Worm (Caenorhabditis elegans): Measurements from ENCODE around the gene F11E6.10.

DNA sequence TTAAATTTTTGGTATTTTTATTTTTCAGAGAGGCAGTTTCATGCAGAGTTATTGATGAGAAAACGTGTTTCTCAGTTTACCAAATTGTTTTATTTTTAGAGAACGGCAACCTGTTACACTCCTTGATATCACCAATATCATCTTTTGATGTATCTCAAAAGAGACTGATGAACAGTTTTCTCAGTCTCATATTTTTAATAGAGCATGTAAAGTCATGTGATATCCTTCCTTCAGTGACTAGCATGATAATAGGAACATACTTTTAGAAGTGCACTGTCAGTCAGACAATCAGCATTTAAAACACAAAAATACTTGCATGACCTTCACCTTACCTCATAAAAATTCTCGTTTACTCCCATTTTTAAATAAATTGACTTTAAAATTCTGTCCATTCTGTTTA, 20.5 kb downstream of the F11E6.10 start, which contains the start of gene F11E6.11:
- TF ChIP-seq nhr-85 (tag), result no peak
- TF ChIP-seq nhr-28 (tag; optimal IDR thresholded peaks at IDR 0.05), result no peak
- TF ChIP-seq aly-2 (tag; optimal IDR thresholded peaks at IDR 0.05), result no peak
- no peak for TF ChIP-seq mep-1 (tag; optimal IDR thresholded peaks at IDR 0.05)
- no peak for TF ChIP-seq fkh-10 (GFP tag; optimal IDR thresholded peaks at IDR 0.05)
- TF ChIP-seq ceh-82 (tag; optimal IDR thresholded peaks at IDR 0.05), result no peak
- no peak for TF ChIP-seq C16A3.4 (tag; optimal IDR thresholded peaks at IDR 0.05)
- TF ChIP-seq dpl-1 (GFP tag; optimal IDR thresholded peaks at IDR 0.05), result no peak
- no peak for TF ChIP-seq lin-39 (tag; optimal IDR thresholded peaks at IDR 0.05)
- no peak for TF ChIP-seq zag-1 (tag; optimal IDR thresholded peaks at IDR 0.05)
- TF ChIP-seq nhr-77 (tag; optimal IDR thresholded peaks at IDR 0.05), result no peak
- no peak for TF ChIP-seq lin-13 (GFP tag; optimal IDR thresholded peaks at IDR 0.05)
- TF ChIP-seq sup-37 (GFP tag; optimal IDR thresholded peaks at IDR 0.05), result no peak
